Worm (Caenorhabditis elegans): ENCODE results near the gene vps-22.
"Not testable (repeated sequence)": the region's sequence is repeated elsewhere in the genome, so short reads cannot be mapped to it uniquely, and the experiment has no call there.

The vps-22 gene

ce11 chrIII:4962393-4962792 is at the start of gene vps-22:
vps-22 (minus strand) TSS chrIII:4962493.
- TF ChIP-seq W03F9.2 (tag; optimal IDR thresholded peaks at IDR 0.05) (no peak), dao-5 (tag; optimal IDR thresholded peaks at IDR 0.05) (no peak), him-1 (tag; optimal IDR thresholded peaks at IDR 0.05) (no peak)

DNA sequence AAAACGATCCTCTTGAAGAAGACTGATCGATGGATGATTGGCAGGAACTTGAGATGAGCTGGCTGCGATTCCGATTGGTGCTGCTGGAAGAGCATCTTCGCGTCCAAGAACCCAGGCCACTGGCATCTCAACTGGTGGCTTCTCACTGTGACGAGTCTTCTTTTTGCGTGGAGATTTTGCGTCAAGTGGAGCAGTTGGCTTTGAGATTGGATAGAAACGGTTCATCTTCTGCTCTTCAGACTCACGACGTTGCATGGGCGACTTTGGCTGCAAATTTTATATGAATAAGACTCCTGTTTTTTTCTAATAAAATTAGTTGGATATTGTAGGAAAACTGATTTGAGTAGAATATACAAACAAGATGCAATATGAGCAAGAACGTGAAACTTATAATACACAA is 48.4 kb upstream of the vps-22 start:
- TF ChIP-seq him-1 (tag; optimal IDR thresholded peaks at IDR 0.05): no peak
- no peak for TF ChIP-seq dao-5 (tag; optimal IDR thresholded peaks at IDR 0.05)
- no peak for TF ChIP-seq W03F9.2 (tag; optimal IDR thresholded peaks at IDR 0.05)

DNA sequence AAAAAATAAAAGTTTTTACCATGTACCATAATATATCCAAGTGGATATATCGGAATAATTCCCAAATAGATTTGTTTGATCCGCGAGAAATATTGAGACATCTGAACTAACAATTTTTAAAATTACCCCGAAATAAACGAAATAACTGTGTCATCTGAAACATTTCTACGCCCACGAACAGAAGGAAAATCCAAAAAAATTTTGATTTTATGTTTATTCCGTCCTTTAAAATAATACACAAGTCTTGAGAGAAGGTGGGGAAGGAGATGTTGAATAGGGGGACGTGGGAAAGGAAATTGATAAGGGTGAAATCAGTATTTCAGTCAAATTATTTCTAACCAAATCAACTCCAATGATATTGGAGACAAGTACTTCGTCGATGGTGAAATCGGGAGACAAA is 46.4 kb upstream of the vps-22 start, which contains the start of gene R144.11:
Gene R144.11 (minus strand): TSS at position 101 of the 400 bp plus-strand sequence.
- TF ChIP-seq W03F9.2 (tag; optimal IDR thresholded peaks at IDR 0.05) (no peak), dao-5 (tag; optimal IDR thresholded peaks at IDR 0.05) (no peak), him-1 (tag; optimal IDR thresholded peaks at IDR 0.05) (no peak)

DNA sequence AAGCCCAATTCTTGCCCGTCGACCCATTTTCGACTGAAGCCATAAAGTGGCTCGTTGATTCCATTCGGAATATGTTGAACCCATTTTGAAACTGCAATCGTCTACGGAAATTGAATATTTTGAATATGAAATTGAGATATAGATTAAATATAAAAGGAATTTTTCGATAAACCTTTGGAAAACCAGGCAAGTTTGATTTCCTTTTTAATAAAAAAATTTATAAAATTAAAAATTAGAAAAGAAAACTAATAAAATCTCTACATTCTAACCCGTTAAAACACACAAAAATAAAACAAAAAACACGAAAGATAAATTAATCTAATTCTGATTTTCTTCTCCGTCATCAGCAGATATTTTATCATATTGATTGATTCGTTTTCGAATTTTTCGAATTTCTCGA is 44.6 kb upstream of the vps-22 start, which contains the start of gene R144.12:
Gene R144.12 (minus strand): TSS at position 101 of the 400 bp plus-strand sequence.
- TF ChIP-seq W03F9.2 (tag; optimal IDR thresholded peaks at IDR 0.05): no peak
- no peak for TF ChIP-seq dao-5 (tag; optimal IDR thresholded peaks at IDR 0.05)
- no peak for TF ChIP-seq him-1 (tag; optimal IDR thresholded peaks at IDR 0.05)

ce11 chrIII:5004621-5005020 is 42.3 kb upstream of the vps-22 start, which contains the start of gene R144.6:
R144.6 (minus strand) TSS chrIII:5004721.
- TF ChIP-seq dao-5 (tag; optimal IDR thresholded peaks at IDR 0.05) (no peak), W03F9.2 (tag; optimal IDR thresholded peaks at IDR 0.05) (no peak), him-1 (tag; optimal IDR thresholded peaks at IDR 0.05) (no peak)

ce11 chrIII:5002231-5002630 is 39.9 kb upstream of the vps-22 start, which contains the start of gene R144.10:
R144.10 (minus strand) TSS chrIII:5002331.
- TF ChIP-seq dao-5 (tag; optimal IDR thresholded peaks at IDR 0.05): no peak
- TF ChIP-seq W03F9.2 (tag; optimal IDR thresholded peaks at IDR 0.05): no peak
- no peak for TF ChIP-seq him-1 (tag; optimal IDR thresholded peaks at IDR 0.05)

- TF ChIP-seq W03F9.2 (tag; optimal IDR thresholded peaks at IDR 0.05) (no peak), dao-5 (tag; optimal IDR thresholded peaks at IDR 0.05) (no peak), him-1 (tag; optimal IDR thresholded peaks at IDR 0.05) (no peak)
These were observed 36.7 kb upstream of the vps-22 start, which contains the start of gene smcr-8 for ce11 chrIII:4998956-4999425. smcr-8 (plus strand) TSS chrIII:4999375.

ce11 chrIII:4998111-4998859 is 36.0 kb upstream of the vps-22 start, which contains the start of gene tmem-131:
tmem-131 (minus strand) TSS chrIII:4998161.
- TF ChIP-seq W03F9.2 (tag; optimal IDR thresholded peaks at IDR 0.05) (no peak), him-1 (tag; optimal IDR thresholded peaks at IDR 0.05) (no peak), dao-5 (tag; optimal IDR thresholded peaks at IDR 0.05) (no peak)

ce11 chrIII:4987666-4988065 is 25.4 kb upstream of the vps-22 start:
- TF ChIP-seq dao-5 (tag; optimal IDR thresholded peaks at IDR 0.05) (no peak), him-1 (tag; optimal IDR thresholded peaks at IDR 0.05) (no peak), W03F9.2 (tag; optimal IDR thresholded peaks at IDR 0.05) (no peak)

- TF ChIP-seq dao-5 (tag; optimal IDR thresholded peaks at IDR 0.05) (no peak), W03F9.2 (tag; optimal IDR thresholded peaks at IDR 0.05) (no peak), him-1 (tag; optimal IDR thresholded peaks at IDR 0.05) (no peak)
These were observed 24.5 kb upstream of the vps-22 start, which contains the start of the genes C27F2.10 and wdr-60 for ce11 chrIII:4986790-4987259. C27F2.10 (minus strand) TSS chrIII:4986898. wdr-60 (plus strand) TSS chrIII:4987209.

ce11 chrIII:4984444-4985086 is 22.3 kb upstream of the vps-22 start, which contains the start of gene C27F2.7:
C27F2.7 (minus strand) TSS chrIII:4984494.
- no peak for TF ChIP-seq W03F9.2 (tag; optimal IDR thresholded peaks at IDR 0.05)
- no peak for TF ChIP-seq him-1 (tag; optimal IDR thresholded peaks at IDR 0.05)
- no peak for TF ChIP-seq dao-5 (tag; optimal IDR thresholded peaks at IDR 0.05)

- no peak for TF ChIP-seq him-1 (tag; optimal IDR thresholded peaks at IDR 0.05)
These were observed 21.7 kb upstream of the vps-22 start for ce11 chrIII:4983961-4984360.

- TF ChIP-seq dao-5, W03F9.2, him-1 (tag; optimal IDR thresholded peaks at IDR 0.05): not testable (repeated sequence)
These were observed 18.1 kb upstream of the vps-22 start, which contains the start of gene C27F2.6 for ce11 chrIII:4980367-4980766. C27F2.6 (minus strand) TSS chrIII:4980467.

Measured in whole organism, L4/young adult.